Fruit fly (Drosophila melanogaster): ENCODE measurements around the gene Pex12.

Pex12 gene

DNA sequence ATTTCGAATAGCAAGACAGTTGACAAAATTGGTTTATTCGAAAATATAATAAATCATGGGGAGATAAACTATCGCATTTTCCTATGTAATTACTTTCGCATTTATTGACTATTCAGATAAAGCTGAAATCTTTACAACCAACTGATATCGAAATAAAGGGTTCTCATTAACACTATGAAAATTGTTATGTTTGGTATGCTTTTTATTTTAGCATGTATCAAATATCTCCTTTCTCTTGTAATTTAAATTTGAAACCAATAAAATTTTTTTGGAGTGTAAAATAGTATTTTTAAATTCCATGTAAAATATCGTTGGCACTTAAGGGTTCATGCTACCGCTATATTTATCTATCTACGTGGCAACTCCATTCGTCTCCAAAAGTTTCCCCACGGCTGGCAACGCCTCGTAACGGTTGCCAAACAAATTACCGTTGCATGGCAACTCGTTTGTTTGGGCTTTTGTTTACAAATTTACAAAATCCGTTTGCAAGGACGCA, 39.3 kb downstream of the Pex12 start, which contains the start of gene CG13949:
Gene CG13949 (plus strand): TSS at position 286 of the 496 bp plus-strand sequence.
- TF ChIP-seq pad (GFP tag; optimal IDR thresholded peaks at IDR 0.05) = peak; percentile 10
- no peak for TF ChIP-seq Mnt (GFP tag; optimal IDR thresholded peaks at IDR 0.05)
- peak; percentile 21 for TF ChIP-seq bab1 (GFP tag; optimal IDR thresholded peaks at IDR 0.05)
- TF ChIP-seq Clk (GFP tag; optimal IDR thresholded peaks at IDR 0.05) = no peak
- peak; percentile 71 for TF ChIP-seq ovo (GFP tag; optimal IDR thresholded peaks at IDR 0.05)
- no peak for TF ChIP-seq cnc (optimal IDR thresholded peaks at IDR 0.05)
- TF ChIP-seq Hr96 (GFP tag; optimal IDR thresholded peaks at IDR 0.05) = peak; percentile 21
- peak; percentile 64 for TF ChIP-seq CG7101 (tag; optimal IDR thresholded peaks at IDR 0.05)
- TF ChIP-seq kay (GFP tag; ENCODE audit: borderline replicate concordance) = no peak
- peak; percentile 9 for TF ChIP-seq CG1620 (GFP tag; optimal IDR thresholded peaks at IDR 0.05)
- TF ChIP-seq CG7045 (GFP tag; optimal IDR thresholded peaks at IDR 0.05) = no peak
- peak; percentile 31 for TF ChIP-seq CG14711 (tag; optimal IDR thresholded peaks at IDR 0.05)
- no peak for TF ChIP-seq CG11617 (GFP tag; optimal IDR thresholded peaks at IDR 0.05)
- peak; percentile 55 for TF ChIP-seq Crg-1 (GFP tag; optimal IDR thresholded peaks at IDR 0.05)
- peak; percentile 42 for TF ChIP-seq toe (GFP tag; optimal IDR thresholded peaks at IDR 0.05)
- TF ChIP-seq CG33017 (tag; optimal IDR thresholded peaks at IDR 0.05) = peak; percentile 51
- TF ChIP-seq tj (GFP tag; optimal IDR thresholded peaks at IDR 0.05) = no peak
- TF ChIP-seq cic (GFP tag; optimal IDR thresholded peaks at IDR 0.05) = no peak
- TF ChIP-seq CG12768 (GFP tag; optimal IDR thresholded peaks at IDR 0.05) = no peak
- TF ChIP-seq CG5204 (GFP tag; optimal IDR thresholded peaks at IDR 0.05) = no peak

- TF ChIP-seq Crg-1 (GFP tag; optimal IDR thresholded peaks at IDR 0.05) (peak; percentile 58), cic (GFP tag; optimal IDR thresholded peaks at IDR 0.05) (peak; percentile 13), CG7101 (tag; optimal IDR thresholded peaks at IDR 0.05) (peak; percentile 18), Mnt (GFP tag; optimal IDR thresholded peaks at IDR 0.05) (no peak)
These were observed 40.2 kb downstream of the Pex12 start for dm6 chr2L:856001-856400.

- no peak for TF ChIP-seq CG5204 (GFP tag; optimal IDR thresholded peaks at IDR 0.05)
- TF ChIP-seq CG12768 (GFP tag; optimal IDR thresholded peaks at IDR 0.05) = no peak
- TF ChIP-seq toe (GFP tag; optimal IDR thresholded peaks at IDR 0.05) = no peak
- TF ChIP-seq CG14711 (tag; optimal IDR thresholded peaks at IDR 0.05) = peak; percentile 49
- TF ChIP-seq Hr96 (GFP tag; optimal IDR thresholded peaks at IDR 0.05) = no peak
- TF ChIP-seq Crg-1 (GFP tag; optimal IDR thresholded peaks at IDR 0.05) = no peak
- no peak for TF ChIP-seq pad (GFP tag; optimal IDR thresholded peaks at IDR 0.05)
- no peak for TF ChIP-seq bab1 (GFP tag; optimal IDR thresholded peaks at IDR 0.05)
- TF ChIP-seq ovo (GFP tag; optimal IDR thresholded peaks at IDR 0.05) = no peak
- no peak for TF ChIP-seq CG11617 (GFP tag; optimal IDR thresholded peaks at IDR 0.05)
- no peak for TF ChIP-seq kay (GFP tag; ENCODE audit: borderline replicate concordance)
- peak; percentile 57 for TF ChIP-seq CG7101 (tag; optimal IDR thresholded peaks at IDR 0.05)
- TF ChIP-seq CG1620 (GFP tag; optimal IDR thresholded peaks at IDR 0.05) = no peak
- TF ChIP-seq cnc (optimal IDR thresholded peaks at IDR 0.05) = no peak
- no peak for TF ChIP-seq cic (GFP tag; optimal IDR thresholded peaks at IDR 0.05)
- TF ChIP-seq tj (GFP tag; optimal IDR thresholded peaks at IDR 0.05) = no peak
- peak; percentile 10 for TF ChIP-seq Mnt (GFP tag; optimal IDR thresholded peaks at IDR 0.05)
- no peak for TF ChIP-seq CG7045 (GFP tag; optimal IDR thresholded peaks at IDR 0.05)
- peak; percentile 79 for TF ChIP-seq CG33017 (tag; optimal IDR thresholded peaks at IDR 0.05)
- no peak for TF ChIP-seq Clk (GFP tag; optimal IDR thresholded peaks at IDR 0.05)
These were observed 41.1 kb downstream of the Pex12 start for dm6 chr2L:856690-857488.

- TF ChIP-seq toe (GFP tag; optimal IDR thresholded peaks at IDR 0.05) = no peak
- no peak for TF ChIP-seq CG12768 (GFP tag; optimal IDR thresholded peaks at IDR 0.05)
- TF ChIP-seq CG14711 (tag; optimal IDR thresholded peaks at IDR 0.05) = peak; percentile 35
- TF ChIP-seq CG1620 (GFP tag; optimal IDR thresholded peaks at IDR 0.05) = no peak
- no peak for TF ChIP-seq Hr96 (GFP tag; optimal IDR thresholded peaks at IDR 0.05)
- peak; percentile 68 for TF ChIP-seq CG33017 (tag; optimal IDR thresholded peaks at IDR 0.05)
- TF ChIP-seq CG11617 (GFP tag; optimal IDR thresholded peaks at IDR 0.05) = peak; percentile 32
- no peak for TF ChIP-seq CG7045 (GFP tag; optimal IDR thresholded peaks at IDR 0.05)
- no peak for TF ChIP-seq Clk (GFP tag; optimal IDR thresholded peaks at IDR 0.05)
- TF ChIP-seq ovo (GFP tag; optimal IDR thresholded peaks at IDR 0.05) = no peak
- peak; percentile 10 for TF ChIP-seq pad (GFP tag; optimal IDR thresholded peaks at IDR 0.05)
- TF ChIP-seq cnc (optimal IDR thresholded peaks at IDR 0.05) = no peak
- TF ChIP-seq Mnt (GFP tag; optimal IDR thresholded peaks at IDR 0.05) = peak; percentile 29
- peak; percentile 26 for TF ChIP-seq Crg-1 (GFP tag; optimal IDR thresholded peaks at IDR 0.05)
- TF ChIP-seq CG5204 (GFP tag; optimal IDR thresholded peaks at IDR 0.05) = no peak
- TF ChIP-seq bab1 (GFP tag; optimal IDR thresholded peaks at IDR 0.05) = no peak
- TF ChIP-seq tj (GFP tag; optimal IDR thresholded peaks at IDR 0.05) = no peak
- no peak for TF ChIP-seq kay (GFP tag; ENCODE audit: borderline replicate concordance)
- TF ChIP-seq cic (GFP tag; optimal IDR thresholded peaks at IDR 0.05) = no peak
- peak; percentile 50 for TF ChIP-seq CG7101 (tag; optimal IDR thresholded peaks at IDR 0.05)
These were observed 42.2 kb downstream of the Pex12 start for dm6 chr2L:857897-858517.

DNA sequence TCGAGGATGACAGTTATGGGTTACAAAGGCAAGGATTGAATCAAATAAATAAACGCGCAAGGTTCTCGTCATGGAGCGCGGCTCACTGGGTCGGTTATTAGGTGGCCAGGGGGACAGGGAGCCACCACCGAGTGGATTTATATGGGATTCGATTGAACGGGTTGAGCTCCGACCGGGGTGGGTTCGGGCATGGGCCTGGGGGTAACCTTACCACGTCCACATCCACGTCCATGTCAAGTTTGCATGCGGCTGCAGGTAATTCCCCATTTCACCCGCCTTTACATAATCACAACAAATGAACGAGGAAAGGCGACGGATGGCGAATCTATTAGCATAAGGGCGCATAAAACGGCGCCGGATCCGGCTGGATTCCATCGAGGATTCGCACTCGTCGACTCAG, 44.1 kb downstream of the Pex12 start, which contains the start of gene CG13950:
Gene CG13950 (plus strand): TSS at position 301 of the 400 bp plus-strand sequence.
- TF ChIP-seq kay (GFP tag; ENCODE audit: borderline replicate concordance) (no peak), ovo (GFP tag; optimal IDR thresholded peaks at IDR 0.05) (no peak), CG5204 (GFP tag; optimal IDR thresholded peaks at IDR 0.05) (no peak), toe (GFP tag; optimal IDR thresholded peaks at IDR 0.05) (no peak), CG12768 (GFP tag; optimal IDR thresholded peaks at IDR 0.05) (no peak), cnc (optimal IDR thresholded peaks at IDR 0.05) (no peak), bab1 (GFP tag; optimal IDR thresholded peaks at IDR 0.05) (no peak), Clk (GFP tag; optimal IDR thresholded peaks at IDR 0.05) (no peak), CG11617 (GFP tag; optimal IDR thresholded peaks at IDR 0.05) (no peak), Mnt (GFP tag; optimal IDR thresholded peaks at IDR 0.05) (no peak), CG7045 (GFP tag; optimal IDR thresholded peaks at IDR 0.05) (no peak), CG33017 (tag; optimal IDR thresholded peaks at IDR 0.05) (no peak), CG1620 (GFP tag; optimal IDR thresholded peaks at IDR 0.05) (no peak), pad (GFP tag; optimal IDR thresholded peaks at IDR 0.05) (no peak), Crg-1 (GFP tag; optimal IDR thresholded peaks at IDR 0.05) (no peak), Hr96 (GFP tag; optimal IDR thresholded peaks at IDR 0.05) (no peak), cic (GFP tag; optimal IDR thresholded peaks at IDR 0.05) (no peak)
